Fruit fly (Drosophila melanogaster): Measurements from ENCODE around the gene CG17959.

The CG17959 gene

dm6 chrX:2929496-2929895 is 17.4 kb upstream of the CG17959 start, which contains the start of gene CG32793:
TSS of gene CG32793 (plus strand) at chrX:2929796.
- TF ChIP-seq CG11617 (GFP tag; optimal IDR thresholded peaks at IDR 0.05) (no peak), CG14711 (tag; optimal IDR thresholded peaks at IDR 0.05) (no peak), cic (GFP tag; optimal IDR thresholded peaks at IDR 0.05) (no peak), Hr96 (GFP tag; optimal IDR thresholded peaks at IDR 0.05) (no peak), toe (GFP tag; optimal IDR thresholded peaks at IDR 0.05) (no peak), CG7045 (GFP tag; optimal IDR thresholded peaks at IDR 0.05) (no peak), Mnt (GFP tag; optimal IDR thresholded peaks at IDR 0.05) (no peak), CG7101 (tag; optimal IDR thresholded peaks at IDR 0.05) (no peak), bab1 (GFP tag; optimal IDR thresholded peaks at IDR 0.05) (no peak), pad (GFP tag; optimal IDR thresholded peaks at IDR 0.05) (no peak), CG33017 (tag; optimal IDR thresholded peaks at IDR 0.05) (no peak), cnc (optimal IDR thresholded peaks at IDR 0.05) (no peak), kay (GFP tag; ENCODE audit: borderline replicate concordance) (no peak), tj (GFP tag; optimal IDR thresholded peaks at IDR 0.05) (no peak), Clk (GFP tag; optimal IDR thresholded peaks at IDR 0.05) (no peak), CG1620 (GFP tag; optimal IDR thresholded peaks at IDR 0.05) (no peak), CG5204 (GFP tag; optimal IDR thresholded peaks at IDR 0.05) (no peak)

- TF ChIP-seq CG7045 (GFP tag; optimal IDR thresholded peaks at IDR 0.05) (no peak), CG7101 (tag; optimal IDR thresholded peaks at IDR 0.05) (no peak), Hr96 (GFP tag; optimal IDR thresholded peaks at IDR 0.05) (no peak), Crg-1 (GFP tag; optimal IDR thresholded peaks at IDR 0.05) (no peak), CG14711 (tag; optimal IDR thresholded peaks at IDR 0.05) (no peak)
Observed at dm6 chrX:2934827-2935226, 12.1 kb upstream of the CG17959 start, which contains the start of gene CG3592. TSS of gene CG3592 (plus strand) at chrX:2935127.

- no peak for TF ChIP-seq toe (GFP tag; optimal IDR thresholded peaks at IDR 0.05)
- no peak for TF ChIP-seq CG12768 (GFP tag; optimal IDR thresholded peaks at IDR 0.05)
- no peak for TF ChIP-seq CG1620 (GFP tag; optimal IDR thresholded peaks at IDR 0.05)
- no peak for TF ChIP-seq Crg-1 (GFP tag; optimal IDR thresholded peaks at IDR 0.05)
- no peak for TF ChIP-seq tj (GFP tag; optimal IDR thresholded peaks at IDR 0.05)
- TF ChIP-seq cnc (optimal IDR thresholded peaks at IDR 0.05): no peak
- no peak for TF ChIP-seq cic (GFP tag; optimal IDR thresholded peaks at IDR 0.05)
- no peak for TF ChIP-seq ovo (GFP tag; optimal IDR thresholded peaks at IDR 0.05)
- no peak for TF ChIP-seq Clk (GFP tag; optimal IDR thresholded peaks at IDR 0.05)
- no peak for TF ChIP-seq CG33017 (tag; optimal IDR thresholded peaks at IDR 0.05)
- no peak for TF ChIP-seq kay (GFP tag; ENCODE audit: borderline replicate concordance)
- TF ChIP-seq Hr96 (GFP tag; optimal IDR thresholded peaks at IDR 0.05): no peak
- no peak for TF ChIP-seq Mnt (GFP tag; optimal IDR thresholded peaks at IDR 0.05)
Observed at dm6 chrX:2936727-2937126, 10.2 kb upstream of the CG17959 start, which contains the start of gene CG3598. TSS of gene CG3598 (plus strand) at chrX:2937027.

dm6 chrX:2938556-2938955 is 8.3 kb upstream of the CG17959 start, which contains the start of gene CG14420:
TSS of gene CG14420 (plus strand) at chrX:2938856.
- no peak for TF ChIP-seq CG7045 (GFP tag; optimal IDR thresholded peaks at IDR 0.05)
- no peak for TF ChIP-seq kay (GFP tag; ENCODE audit: borderline replicate concordance)
- TF ChIP-seq Hr96 (GFP tag; optimal IDR thresholded peaks at IDR 0.05): no peak
- no peak for TF ChIP-seq cnc (optimal IDR thresholded peaks at IDR 0.05)
- TF ChIP-seq pad (GFP tag; optimal IDR thresholded peaks at IDR 0.05): no peak
- no peak for TF ChIP-seq Mnt (GFP tag; optimal IDR thresholded peaks at IDR 0.05)
- no peak for TF ChIP-seq ovo (GFP tag; optimal IDR thresholded peaks at IDR 0.05)
- no peak for TF ChIP-seq CG5204 (GFP tag; optimal IDR thresholded peaks at IDR 0.05)
- TF ChIP-seq CG1620 (GFP tag; optimal IDR thresholded peaks at IDR 0.05): no peak
- TF ChIP-seq CG7101 (tag; optimal IDR thresholded peaks at IDR 0.05): no peak
- TF ChIP-seq tj (GFP tag; optimal IDR thresholded peaks at IDR 0.05): no peak
- TF ChIP-seq CG12768 (GFP tag; optimal IDR thresholded peaks at IDR 0.05): no peak
- no peak for TF ChIP-seq CG11617 (GFP tag; optimal IDR thresholded peaks at IDR 0.05)
- no peak for TF ChIP-seq CG14711 (tag; optimal IDR thresholded peaks at IDR 0.05)
- no peak for TF ChIP-seq toe (GFP tag; optimal IDR thresholded peaks at IDR 0.05)
- no peak for TF ChIP-seq cic (GFP tag; optimal IDR thresholded peaks at IDR 0.05)
- no peak for TF ChIP-seq Clk (GFP tag; optimal IDR thresholded peaks at IDR 0.05)
- TF ChIP-seq Crg-1 (GFP tag; optimal IDR thresholded peaks at IDR 0.05): no peak

dm6 chrX:2941108-2941507 is 5.8 kb upstream of the CG17959 start, which contains the start of gene CG14421:
TSS of gene CG14421 (plus strand) at chrX:2941408.
- no peak for TF ChIP-seq kay (GFP tag; ENCODE audit: borderline replicate concordance)
- no peak for TF ChIP-seq Crg-1 (GFP tag; optimal IDR thresholded peaks at IDR 0.05)
- no peak for TF ChIP-seq CG33017 (tag; optimal IDR thresholded peaks at IDR 0.05)
- TF ChIP-seq Clk (GFP tag; optimal IDR thresholded peaks at IDR 0.05): no peak
- TF ChIP-seq cnc (optimal IDR thresholded peaks at IDR 0.05): no peak
- no peak for TF ChIP-seq ovo (GFP tag; optimal IDR thresholded peaks at IDR 0.05)
- no peak for TF ChIP-seq CG7045 (GFP tag; optimal IDR thresholded peaks at IDR 0.05)
- TF ChIP-seq CG5204 (GFP tag; optimal IDR thresholded peaks at IDR 0.05): no peak
- no peak for TF ChIP-seq bab1 (GFP tag; optimal IDR thresholded peaks at IDR 0.05)
- no peak for TF ChIP-seq Hr96 (GFP tag; optimal IDR thresholded peaks at IDR 0.05)
- TF ChIP-seq CG11617 (GFP tag; optimal IDR thresholded peaks at IDR 0.05): no peak
- no peak for TF ChIP-seq tj (GFP tag; optimal IDR thresholded peaks at IDR 0.05)

- TF ChIP-seq pad (GFP tag; optimal IDR thresholded peaks at IDR 0.05): no peak
- no peak for TF ChIP-seq CG1620 (GFP tag; optimal IDR thresholded peaks at IDR 0.05)
- no peak for TF ChIP-seq CG7045 (GFP tag; optimal IDR thresholded peaks at IDR 0.05)
- no peak for TF ChIP-seq kay (GFP tag; ENCODE audit: borderline replicate concordance)
- no peak for TF ChIP-seq tj (GFP tag; optimal IDR thresholded peaks at IDR 0.05)
- TF ChIP-seq cnc (optimal IDR thresholded peaks at IDR 0.05): no peak
- TF ChIP-seq ovo (GFP tag; optimal IDR thresholded peaks at IDR 0.05): no peak
- no peak for TF ChIP-seq Crg-1 (GFP tag; optimal IDR thresholded peaks at IDR 0.05)
- no peak for TF ChIP-seq CG14711 (tag; optimal IDR thresholded peaks at IDR 0.05)
- no peak for TF ChIP-seq Mnt (GFP tag; optimal IDR thresholded peaks at IDR 0.05)
- TF ChIP-seq CG5204 (GFP tag; optimal IDR thresholded peaks at IDR 0.05): no peak
- no peak for TF ChIP-seq cic (GFP tag; optimal IDR thresholded peaks at IDR 0.05)
- TF ChIP-seq CG12768 (GFP tag; optimal IDR thresholded peaks at IDR 0.05): no peak
- no peak for TF ChIP-seq CG11617 (GFP tag; optimal IDR thresholded peaks at IDR 0.05)
- no peak for TF ChIP-seq CG7101 (tag; optimal IDR thresholded peaks at IDR 0.05)
- no peak for TF ChIP-seq bab1 (GFP tag; optimal IDR thresholded peaks at IDR 0.05)
- no peak for TF ChIP-seq Hr96 (GFP tag; optimal IDR thresholded peaks at IDR 0.05)
- TF ChIP-seq Clk (GFP tag; optimal IDR thresholded peaks at IDR 0.05): no peak
Observed at dm6 chrX:2943086-2943485, 3.8 kb upstream of the CG17959 start, which contains the start of gene CG14422. TSS of gene CG14422 (plus strand) at chrX:2943386.
